Fruit fly (Drosophila melanogaster) whole organism, prepupa: ENCODE data around the gene Kr-h1.

Experiments used
- CG10631 ChIP-seq: fragments of 200-800 bp; sonication (Bioruptor generic); optimal IDR thresholded peaks from 2 replicates; lab custom pipeline; 2016; ENCODE audit warnings: missing biosample characterization, missing genetic modification characterization
- Eip75B ChIP-seq: fragments of 200-800 bp; sonication (Bioruptor generic); optimal IDR thresholded peaks from 3 replicates; lab custom pipeline; 2016; ENCODE audit warnings: missing biosample characterization, missing genetic modification characterization
- Ets21C ChIP-seq: fragments of 200-800 bp; sonication (Bioruptor generic); optimal IDR thresholded peaks from 3 replicates; lab custom pipeline; 2016; ENCODE audit warnings: missing biosample characterization, missing genetic modification characterization
- fkh ChIP-seq: fragments of 200-800 bp; sonication (Bioruptor generic); optimal IDR thresholded peaks from 3 replicates; lab custom pipeline; 2017; ENCODE audit warnings: missing biosample characterization, mild to moderate bottlenecking, missing genetic modification characterization, moderate library complexity
- vri ChIP-seq: fragments of 200-800 bp; sonication (Bioruptor generic); optimal IDR thresholded peaks from 3 replicates; lab custom pipeline; 2016; ENCODE audit warnings: missing biosample characterization, mild to moderate bottlenecking, missing genetic modification characterization

DNA sequence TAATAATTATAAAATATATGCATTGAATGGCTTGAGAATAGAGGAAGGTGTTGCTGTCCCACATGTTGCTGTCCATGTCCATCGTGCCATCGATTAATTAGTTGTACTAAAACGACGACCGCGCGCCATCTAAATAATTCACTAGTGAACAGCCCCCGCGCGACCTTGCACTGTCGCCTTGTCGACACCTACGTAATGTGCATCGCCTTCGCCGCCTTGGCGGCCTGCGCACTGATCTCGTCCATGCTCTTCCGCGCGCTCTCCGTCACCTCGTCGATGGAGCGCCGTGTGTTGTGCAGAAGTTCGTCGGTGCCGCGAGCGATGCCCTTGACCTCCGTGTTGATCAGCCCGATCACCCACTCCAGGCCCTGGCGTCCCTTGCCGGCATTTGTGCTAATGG, 35.5 kb upstream of the Kr-h1 start:
- TF ChIP-seq CG10631 (GFP tag; lab: Kevin White, UChicago) (no peak), vri (GFP tag; lab: Kevin White, UChicago) (no peak), Eip75B (no peak), fkh (GFP tag; lab: Kevin White, UChicago) (no peak), Ets21C (no peak)
